Fruit fly (Drosophila melanogaster): ENCODE data around the gene CG14540.

Gene CG14540

DNA sequence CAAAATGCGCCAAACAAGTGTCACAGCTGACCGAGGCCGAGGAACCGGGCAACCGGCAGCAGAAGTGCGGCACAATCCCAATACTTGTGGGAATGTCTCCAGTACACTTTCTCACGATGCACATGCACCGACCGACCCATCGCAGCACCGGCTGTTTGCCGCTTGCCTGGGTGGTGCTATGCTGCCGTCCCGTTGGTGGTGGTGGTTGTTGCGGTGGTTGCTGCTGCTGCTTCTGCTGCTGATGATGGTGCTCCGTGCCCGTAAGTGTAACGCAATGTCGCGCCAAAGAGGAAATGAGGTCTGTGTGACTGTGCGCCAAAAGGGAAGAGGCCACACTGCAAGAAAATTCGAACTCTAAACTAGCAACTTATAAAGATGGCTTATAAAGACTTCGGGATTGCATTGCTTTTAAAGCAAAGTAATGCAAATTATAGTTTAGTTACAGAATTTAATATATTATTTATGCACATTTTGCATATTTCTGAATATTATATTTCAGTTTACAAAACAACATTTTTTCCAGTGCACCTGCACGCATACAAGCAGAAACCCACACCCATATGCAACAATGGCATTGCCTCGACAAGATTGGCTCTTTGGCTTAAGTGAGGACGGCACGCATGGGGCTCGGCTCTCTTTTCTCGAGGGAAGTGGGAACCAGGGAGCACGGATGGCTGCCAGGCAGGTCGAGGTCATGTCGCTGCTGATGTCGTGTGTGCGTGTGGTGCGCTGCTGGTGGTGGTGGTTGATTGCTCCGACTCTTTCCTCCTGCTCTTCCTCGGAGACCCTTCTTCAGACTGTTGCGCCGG lies 37.3 kb downstream of the CG14540 start, which contains the start of gene CG43116:
CG43116 (minus strand) TSS at position 800 of the 809 bp plus-strand sequence.
- TF ChIP-seq psq (optimal IDR thresholded peaks at IDR 0.05): no peak
- no peak for TF ChIP-seq Dll (optimal IDR thresholded peaks at IDR 0.05)
- no peak for TF ChIP-seq CG8478 (optimal IDR thresholded peaks at IDR 0.05)
- TF ChIP-seq pan (optimal IDR thresholded peaks at IDR 0.05): no peak
- TF ChIP-seq usp (GFP tag; optimal IDR thresholded peaks at IDR 0.05): no peak
- TF ChIP-seq EcR (GFP tag; optimal IDR thresholded peaks at IDR 0.05): no peak

DNA sequence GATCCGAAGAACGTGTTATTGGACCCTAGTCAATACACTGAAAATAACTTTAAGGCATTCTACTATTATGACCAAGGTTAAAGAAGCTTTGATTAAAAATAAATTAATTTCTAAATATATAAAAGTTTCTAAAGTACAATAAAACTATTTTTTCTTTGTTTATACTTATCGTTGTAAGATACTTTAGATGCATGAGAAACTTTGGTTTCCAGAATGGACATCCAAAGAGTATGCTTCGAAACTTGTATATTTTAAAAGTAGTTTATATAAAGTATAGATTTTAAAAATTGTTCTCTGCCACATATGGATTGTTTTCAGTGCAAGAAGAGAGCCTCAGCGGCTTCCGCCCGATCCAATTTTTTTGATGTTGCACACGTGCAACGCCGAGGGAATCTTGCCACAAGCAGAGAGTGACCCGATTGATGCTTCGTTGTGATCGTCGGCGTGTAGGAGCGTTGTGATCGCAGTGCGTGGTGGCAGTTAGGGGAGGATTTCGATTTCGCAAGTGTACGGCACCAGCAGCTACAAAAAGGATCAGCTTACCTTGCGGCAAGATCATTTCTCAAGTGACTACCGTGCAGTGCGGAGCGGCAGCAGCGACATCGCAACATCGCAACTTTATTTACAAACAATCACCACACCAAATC lies 38.1 kb downstream of the CG14540 start:
- TF ChIP-seq EcR (GFP tag; optimal IDR thresholded peaks at IDR 0.05): no peak
- no peak for TF ChIP-seq Dll (optimal IDR thresholded peaks at IDR 0.05)
- TF ChIP-seq CG8478 (optimal IDR thresholded peaks at IDR 0.05): no peak
- TF ChIP-seq pan (optimal IDR thresholded peaks at IDR 0.05): no peak
- TF ChIP-seq usp (GFP tag; optimal IDR thresholded peaks at IDR 0.05): no peak
- TF ChIP-seq psq (optimal IDR thresholded peaks at IDR 0.05): no peak

DNA sequence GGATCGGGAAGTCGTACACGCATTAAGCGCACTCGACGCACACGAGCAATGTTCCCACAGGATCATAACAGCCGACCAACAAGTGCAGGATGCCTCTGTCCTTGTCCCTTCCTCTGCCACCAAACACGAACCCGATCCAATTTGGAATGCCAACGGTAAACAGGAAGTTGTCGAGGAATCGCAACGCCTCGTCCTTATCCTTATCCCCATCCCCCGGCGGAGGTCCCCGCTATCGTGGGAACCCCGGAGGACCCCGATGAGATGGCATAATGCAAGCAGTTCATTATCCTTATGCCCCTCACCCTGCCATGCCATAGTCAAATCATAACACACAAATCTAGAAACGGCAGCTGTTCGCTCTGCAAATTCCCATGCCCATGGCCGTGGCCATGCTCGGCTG lies 40.1 kb downstream of the CG14540 start:
- TF ChIP-seq EcR (GFP tag; optimal IDR thresholded peaks at IDR 0.05) (no peak), Dll (optimal IDR thresholded peaks at IDR 0.05) (no peak), psq (optimal IDR thresholded peaks at IDR 0.05) (no peak), usp (GFP tag; optimal IDR thresholded peaks at IDR 0.05) (no peak), CG8478 (optimal IDR thresholded peaks at IDR 0.05) (no peak), pan (optimal IDR thresholded peaks at IDR 0.05) (no peak)

DNA sequence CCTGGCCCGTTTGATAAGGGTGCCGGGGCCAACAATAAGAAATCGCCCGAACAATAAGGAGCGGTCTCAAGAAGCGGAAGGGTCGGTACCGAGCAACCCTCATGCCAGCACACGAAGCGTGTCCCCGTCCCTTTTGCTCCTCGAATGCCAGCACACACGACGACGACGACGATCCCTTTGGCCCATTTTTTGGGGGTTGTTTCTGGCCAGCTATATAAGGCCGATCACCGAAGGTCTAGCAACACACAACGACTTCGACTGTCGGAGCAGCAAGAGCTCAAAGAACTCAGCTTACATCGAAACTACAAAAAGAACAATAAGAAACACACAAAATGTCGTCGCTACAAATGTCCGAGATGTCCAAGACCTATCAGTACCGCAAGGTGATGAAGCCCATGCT lies 40.5 kb downstream of the CG14540 start:
- no peak for TF ChIP-seq pan (optimal IDR thresholded peaks at IDR 0.05)
- TF ChIP-seq EcR (GFP tag; optimal IDR thresholded peaks at IDR 0.05): no peak
- TF ChIP-seq usp (GFP tag; optimal IDR thresholded peaks at IDR 0.05): no peak
- no peak for TF ChIP-seq psq (optimal IDR thresholded peaks at IDR 0.05)
- no peak for TF ChIP-seq Dll (optimal IDR thresholded peaks at IDR 0.05)
- TF ChIP-seq CG8478 (optimal IDR thresholded peaks at IDR 0.05): no peak

DNA sequence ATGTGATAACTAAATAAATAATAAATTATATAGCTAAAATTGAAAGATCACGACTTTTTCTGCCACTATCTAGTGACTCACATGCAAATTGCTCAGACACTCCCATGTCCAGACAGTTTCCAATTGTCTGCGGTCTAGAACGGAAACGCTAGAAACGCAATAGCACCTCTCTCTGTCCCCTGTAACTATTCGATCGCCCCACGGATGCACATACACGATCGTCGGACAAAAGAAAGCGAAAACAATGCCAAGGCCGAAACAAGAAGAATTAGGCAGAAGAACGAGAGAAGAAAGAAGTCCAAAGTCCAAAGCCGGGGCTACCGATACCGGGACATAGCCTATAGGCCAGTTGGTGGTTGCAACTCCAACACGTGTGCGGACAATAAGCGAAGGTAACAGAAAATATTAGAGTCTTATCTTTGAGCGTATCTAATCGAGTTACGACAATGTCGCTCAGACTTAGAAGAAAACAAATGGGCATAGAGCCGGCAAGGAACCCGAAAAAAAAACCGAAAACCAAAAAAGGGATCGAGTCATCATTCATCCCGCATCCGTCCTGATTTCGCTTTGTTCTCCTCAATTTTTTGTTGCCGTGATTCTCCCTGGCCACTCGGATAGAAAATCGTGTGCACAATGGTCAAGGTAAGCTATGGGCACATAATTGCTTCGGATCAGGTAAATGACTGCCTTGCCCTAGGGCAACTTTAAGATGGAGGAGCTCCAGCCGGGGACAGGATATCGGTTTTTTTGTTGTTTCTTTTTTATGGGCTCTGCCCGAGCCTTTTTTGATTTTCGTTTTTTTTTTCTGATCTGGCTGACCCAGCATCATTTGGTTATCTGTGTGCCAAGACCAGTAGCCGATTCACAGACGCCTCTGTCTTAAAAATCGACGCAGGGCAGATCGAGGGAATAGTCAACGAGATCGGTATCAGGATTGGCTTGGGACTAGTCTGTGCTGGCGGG lies 41.9 kb downstream of the CG14540 start:
- TF ChIP-seq Dll (optimal IDR thresholded peaks at IDR 0.05): no peak
- no peak for TF ChIP-seq psq (optimal IDR thresholded peaks at IDR 0.05)
- no peak for TF ChIP-seq EcR (GFP tag; optimal IDR thresholded peaks at IDR 0.05)
- TF ChIP-seq CG8478 (optimal IDR thresholded peaks at IDR 0.05): no peak
- TF ChIP-seq usp (GFP tag; optimal IDR thresholded peaks at IDR 0.05): no peak
- no peak for TF ChIP-seq pan (optimal IDR thresholded peaks at IDR 0.05)

DNA sequence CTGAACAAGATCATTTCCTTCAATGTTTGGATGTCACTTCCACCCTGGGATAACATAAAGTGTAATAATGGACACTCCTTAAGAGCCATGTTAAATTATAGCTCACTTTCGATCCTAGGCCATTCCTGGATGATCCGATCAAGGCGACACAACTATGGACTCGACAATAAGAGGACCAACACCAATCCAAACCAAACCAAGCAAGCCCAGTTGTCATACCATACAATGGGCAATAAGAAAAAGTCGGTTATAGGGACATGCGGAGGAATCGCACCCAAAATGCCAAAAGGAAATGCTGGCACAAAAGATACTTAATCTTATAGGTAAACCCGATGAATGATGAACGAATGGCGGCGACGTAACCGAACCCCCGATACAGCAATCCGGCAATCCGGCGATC lies 43.0 kb downstream of the CG14540 start:
- no peak for TF ChIP-seq Dll (optimal IDR thresholded peaks at IDR 0.05)
- no peak for TF ChIP-seq EcR (GFP tag; optimal IDR thresholded peaks at IDR 0.05)
- TF ChIP-seq psq (optimal IDR thresholded peaks at IDR 0.05): no peak
- no peak for TF ChIP-seq CG8478 (optimal IDR thresholded peaks at IDR 0.05)
- TF ChIP-seq usp (GFP tag; optimal IDR thresholded peaks at IDR 0.05): no peak
- TF ChIP-seq pan (optimal IDR thresholded peaks at IDR 0.05): no peak

DNA sequence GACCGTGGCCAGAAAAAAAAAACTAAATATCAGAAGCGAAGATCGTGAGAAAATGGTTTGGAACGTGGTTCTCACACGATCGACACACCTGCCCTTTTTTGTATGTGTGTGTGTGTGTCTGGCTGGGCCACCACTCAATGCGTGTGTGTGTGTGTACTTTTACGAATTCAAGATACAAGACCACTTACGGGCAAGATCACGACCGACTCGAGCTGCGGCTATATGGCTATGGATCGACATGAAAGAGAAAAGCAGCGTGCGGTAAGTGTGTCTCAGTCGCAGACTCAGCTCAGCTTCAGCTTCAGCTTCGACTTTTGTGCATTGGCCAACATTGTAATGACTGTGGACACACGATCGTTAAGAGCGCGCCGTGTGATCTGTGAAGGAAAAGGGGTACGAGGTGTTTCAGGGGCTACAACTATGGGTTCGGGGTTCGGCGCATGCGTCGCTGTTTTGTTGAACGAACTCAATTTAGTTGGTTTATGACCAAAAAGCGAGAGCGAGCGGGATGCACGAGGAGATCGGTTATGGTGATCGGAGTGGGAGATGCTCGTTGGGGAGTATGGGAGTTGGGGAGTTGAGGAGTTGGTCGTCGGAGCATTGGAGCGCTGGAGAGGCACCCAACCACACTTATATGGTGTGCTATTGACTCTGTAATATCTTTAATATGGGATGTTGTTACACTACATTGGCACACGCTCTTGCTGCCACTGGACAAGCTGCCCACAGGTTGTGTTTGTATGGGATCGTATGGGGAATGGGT lies 43.7 kb downstream of the CG14540 start:
- TF ChIP-seq CG8478 (optimal IDR thresholded peaks at IDR 0.05): no peak
- TF ChIP-seq pan (optimal IDR thresholded peaks at IDR 0.05): no peak
- no peak for TF ChIP-seq usp (GFP tag; optimal IDR thresholded peaks at IDR 0.05)
- no peak for TF ChIP-seq psq (optimal IDR thresholded peaks at IDR 0.05)
- peak in 1 of 2 experiments; percentile 47 for TF ChIP-seq EcR (GFP tag; optimal IDR thresholded peaks at IDR 0.05)
- TF ChIP-seq Dll (optimal IDR thresholded peaks at IDR 0.05): peak; percentile 0

DNA sequence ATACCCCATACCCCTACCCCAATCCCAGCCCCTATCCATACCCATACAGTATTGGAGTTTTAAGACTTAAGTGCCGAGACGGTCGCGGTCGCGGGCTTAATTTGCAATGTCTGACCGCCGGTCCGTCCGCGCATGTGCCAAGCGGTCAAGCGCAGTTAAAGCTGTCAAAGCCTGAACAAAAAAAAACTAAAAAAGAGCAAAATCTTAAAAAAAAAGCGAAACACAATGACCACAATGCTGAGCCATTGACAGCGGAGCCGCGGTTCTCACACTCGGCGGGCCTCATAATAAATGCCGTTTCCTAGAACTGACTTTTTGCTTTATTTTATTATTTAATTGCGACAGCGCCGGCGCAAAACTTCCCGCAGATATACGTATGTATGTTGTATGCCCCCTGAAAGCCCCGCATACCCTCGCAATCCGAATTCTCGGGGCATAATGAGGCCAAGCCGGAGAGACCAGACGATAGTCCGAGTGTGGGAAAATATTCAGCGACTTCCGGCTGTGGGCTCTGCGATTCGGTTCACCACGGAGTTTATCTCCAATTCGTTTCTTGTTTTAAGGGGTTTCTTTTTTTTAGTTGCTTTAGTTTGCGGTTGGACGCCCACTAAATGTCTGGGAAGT lies 45.4 kb downstream of the CG14540 start:
- TF ChIP-seq psq (optimal IDR thresholded peaks at IDR 0.05): no peak
- TF ChIP-seq CG8478 (optimal IDR thresholded peaks at IDR 0.05): no peak
- TF ChIP-seq EcR (GFP tag; optimal IDR thresholded peaks at IDR 0.05): peak in 1 of 2 experiments; percentile 20
- no peak for TF ChIP-seq Dll (optimal IDR thresholded peaks at IDR 0.05)
- TF ChIP-seq usp (GFP tag; optimal IDR thresholded peaks at IDR 0.05): no peak

DNA sequence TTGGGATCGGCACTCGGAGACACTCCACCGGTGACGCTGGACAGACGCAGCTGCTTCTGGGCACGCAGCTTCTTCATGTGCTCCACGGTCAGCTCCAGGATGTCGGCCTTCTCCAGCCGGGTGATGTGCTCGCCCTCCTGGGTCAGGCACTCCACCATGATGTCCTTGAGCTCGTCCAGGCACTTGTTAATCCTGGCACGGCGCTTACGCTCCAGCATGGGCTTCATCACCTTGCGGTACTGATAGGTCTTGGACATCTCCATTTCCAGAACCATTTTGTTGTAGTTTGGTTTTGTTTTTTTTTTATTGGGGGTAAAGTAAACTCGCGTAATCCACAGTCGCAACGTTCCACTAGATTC lies 46.5 kb downstream of the CG14540 start:
- TF ChIP-seq EcR (GFP tag; optimal IDR thresholded peaks at IDR 0.05) (no peak), pan (optimal IDR thresholded peaks at IDR 0.05) (no peak), usp (GFP tag; optimal IDR thresholded peaks at IDR 0.05) (no peak), Dll (optimal IDR thresholded peaks at IDR 0.05) (no peak), CG8478 (optimal IDR thresholded peaks at IDR 0.05) (no peak), psq (optimal IDR thresholded peaks at IDR 0.05) (no peak)

Measured in whole organism.